Fruit fly (Drosophila melanogaster): ENCODE data around the gene Cog4.

Gene Cog4

DNA sequence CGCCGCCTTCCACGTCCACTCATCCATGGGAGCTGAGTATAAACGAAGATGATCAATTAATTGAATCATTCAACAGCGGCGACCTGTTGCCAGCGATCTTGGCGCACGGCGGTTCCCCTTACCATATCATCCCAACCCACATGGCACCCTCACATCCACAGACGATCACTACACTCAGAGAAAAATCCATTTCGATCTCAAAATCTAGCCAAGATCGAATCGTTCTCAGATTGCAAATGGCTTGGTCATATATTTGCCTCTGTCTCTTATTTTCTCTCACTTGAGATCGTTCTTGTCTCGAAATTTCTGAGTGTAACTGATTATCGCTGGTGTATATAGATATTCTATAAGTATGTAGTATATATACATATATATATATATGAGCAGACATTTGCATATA is 20.0 kb downstream of the Cog4 start (continued):
- TF ChIP-seq luna (GFP tag; optimal IDR thresholded peaks at IDR 0.05) (no peak), CG17359 (tag; optimal IDR thresholded peaks at IDR 0.05) (peak; percentile 67), CG12071 (GFP tag; optimal IDR thresholded peaks at IDR 0.05) (peak; percentile 50), CG11504 (tag; optimal IDR thresholded peaks at IDR 0.05) (peak; percentile 75), CG3847 (GFP tag; IDR thresholded peaks at IDR 0.05) (peak; percentile 56), CG17802 (tag; optimal IDR thresholded peaks at IDR 0.05) (peak; percentile 38), yki (optimal IDR thresholded peaks at IDR 0.05) (no peak), Stat92E (GFP tag; optimal IDR thresholded peaks at IDR 0.05) (no peak), CG3407 (GFP tag; optimal IDR thresholded peaks at IDR 0.05) (peak; percentile 31), CG6175 (GFP tag; IDR thresholded peaks at IDR 0.05) (no peak), H2.0 (GFP tag; IDR thresholded peaks at IDR 0.05) (peak; percentile 60), onecut (GFP tag; IDR thresholded peaks at IDR 0.05) (peak; percentile 38; the same call in 1 of the 2 replicates), Rx (GFP tag; IDR thresholded peaks at IDR 0.05) (0 out of 2 replicates have a peak, but pooled peaks have one; percentile 39), CG6654 (GFP tag; optimal IDR thresholded peaks at IDR 0.05) (peak; percentile 15), CG2875 (GFP tag; optimal IDR thresholded peaks at IDR 0.05) (peak; percentile 24), zfh2 (GFP tag; optimal IDR thresholded peaks at IDR 0.05) (peak; percentile 5), CG11723 (GFP tag; optimal IDR thresholded peaks at IDR 0.05) (no peak), Blimp-1 (GFP tag; optimal IDR thresholded peaks at IDR 0.05) (peak; percentile 59), CG6854 (GFP tag; optimal IDR thresholded peaks at IDR 0.05) (no peak), pros (GFP tag; optimal IDR thresholded peaks at IDR 0.05) (no peak), schlank (tag; optimal IDR thresholded peaks at IDR 0.05) (peak; percentile 26), wek (GFP tag; optimal IDR thresholded peaks at IDR 0.05) (no peak), CG9797 (GFP tag; optimal IDR thresholded peaks at IDR 0.05) (no peak), unc-4 (GFP tag; IDR thresholded peaks at IDR 0.05; ENCODE audit: partially characterized antibody) (no peak), CG11093 (GFP tag; IDR thresholded peaks at IDR 0.05) (no peak), CG8478 (optimal IDR thresholded peaks at IDR 0.05) (no peak), lmd (GFP tag; IDR thresholded peaks at IDR 0.05) (peak; percentile 71; the same call in 1 of the 2 replicates), CG18619 (GFP tag; optimal IDR thresholded peaks at IDR 0.05) (peak; percentile 38), ci (GFP tag; IDR thresholded peaks at IDR 0.05) (peak; percentile 75; the same call in 2 of the 3 replicates), pum (GFP tag; optimal IDR thresholded peaks at IDR 0.05) (no peak), nau (GFP tag; optimal IDR thresholded peaks at IDR 0.05) (no peak), Chrac-16 (GFP tag; optimal IDR thresholded peaks at IDR 0.05) (peak; percentile 25), CG3995 (GFP tag; optimal IDR thresholded peaks at IDR 0.05) (no peak), HmgD (GFP tag; optimal IDR thresholded peaks at IDR 0.05) (no peak), CG17829 (tag; optimal IDR thresholded peaks at IDR 0.05) (peak; percentile 37), CG17568 (GFP tag; optimal IDR thresholded peaks at IDR 0.05) (peak; percentile 34), br (optimal IDR thresholded peaks at IDR 0.05) (no peak), CG8944 (GFP tag; optimal IDR thresholded peaks at IDR 0.05) (peak; percentile 8), CG14050 (GFP tag; IDR thresholded peaks at IDR 0.05) (peak; percentile 45; the same call in 1 of the 3 replicates), CG9437 (GFP tag; optimal IDR thresholded peaks at IDR 0.05) (no peak), CG10979 (tag; optimal IDR thresholded peaks at IDR 0.05) (peak; percentile 44), cas (GFP tag; IDR thresholded peaks at IDR 0.05) (no peak), HLH4C (GFP tag; IDR thresholded peaks at IDR 0.05; ENCODE audit: partially characterized antibody) (no peak), CG32532 (GFP tag; IDR thresholded peaks at IDR 0.05) (peak; percentile 82), chm (GFP tag; IDR thresholded peaks at IDR 0.05) (0 out of 2 replicates have a peak, but pooled peaks have one; percentile 55), zen (tag; optimal IDR thresholded peaks at IDR 0.05) (no peak), chn (GFP tag; optimal IDR thresholded peaks at IDR 0.05) (peak; percentile 11), org-1 (GFP tag; optimal IDR thresholded peaks at IDR 0.05) (peak; percentile 20), CG4404 (GFP tag; IDR thresholded peaks at IDR 0.05) (no peak), CG2129 (GFP tag; IDR thresholded peaks at IDR 0.05; ENCODE audit: partially characterized antibody) (no peak), Hsf (GFP tag; optimal IDR thresholded peaks at IDR 0.05) (no peak), D19A (tag; optimal IDR thresholded peaks at IDR 0.05) (peak; percentile 47)

All from whole organism, embryonic.